Worm (Caenorhabditis elegans): ENCODE data around the gene oac-50.

oac-50 gene

DNA sequence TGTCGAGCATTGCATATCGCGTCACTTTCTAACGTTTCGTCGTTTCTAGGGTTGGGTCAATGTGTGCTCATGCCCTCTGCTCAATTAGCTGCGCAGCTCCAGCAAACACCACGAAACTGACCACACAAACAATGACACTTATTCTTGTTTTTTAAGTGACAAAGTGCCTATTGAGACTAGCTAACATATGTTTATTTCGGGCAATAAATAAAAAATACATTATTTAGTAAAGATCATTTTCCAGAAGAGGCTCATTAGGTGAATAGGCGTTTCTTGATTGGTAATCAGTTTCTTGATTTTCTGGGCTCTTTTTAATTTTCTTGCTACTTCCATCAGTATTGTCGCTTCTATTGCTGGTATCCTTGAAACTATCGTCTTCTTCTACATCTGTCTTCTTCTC is 3.7 kb downstream of the oac-50 start, which contains the start of gene T27E4.5:
Gene T27E4.5 (minus strand): TSS at position 101 of the 400 bp plus-strand sequence.
- no peak for TF ChIP-seq ceh-24 (tag; optimal IDR thresholded peaks at IDR 0.05)
- TF ChIP-seq fax-1 (tag; optimal IDR thresholded peaks at IDR 0.05): no peak
- TF ChIP-seq ceh-31 (tag; optimal IDR thresholded peaks at IDR 0.05): no peak
- TF ChIP-seq dmd-4 (tag; optimal IDR thresholded peaks at IDR 0.05; ENCODE audit: borderline replicate concordance): no peak
- TF ChIP-seq unc-42 (tag; optimal IDR thresholded peaks at IDR 0.05): no peak
- TF ChIP-seq sox-4 (tag; optimal IDR thresholded peaks at IDR 0.05): no peak
- TF ChIP-seq K09A11.1 (tag; optimal IDR thresholded peaks at IDR 0.05; ENCODE audit: insufficient read depth): no peak
- no peak for TF ChIP-seq lim-6 (tag; optimal IDR thresholded peaks at IDR 0.05)
- no peak for TF ChIP-seq pha-4 (tag; optimal IDR thresholded peaks at IDR 0.05)

DNA sequence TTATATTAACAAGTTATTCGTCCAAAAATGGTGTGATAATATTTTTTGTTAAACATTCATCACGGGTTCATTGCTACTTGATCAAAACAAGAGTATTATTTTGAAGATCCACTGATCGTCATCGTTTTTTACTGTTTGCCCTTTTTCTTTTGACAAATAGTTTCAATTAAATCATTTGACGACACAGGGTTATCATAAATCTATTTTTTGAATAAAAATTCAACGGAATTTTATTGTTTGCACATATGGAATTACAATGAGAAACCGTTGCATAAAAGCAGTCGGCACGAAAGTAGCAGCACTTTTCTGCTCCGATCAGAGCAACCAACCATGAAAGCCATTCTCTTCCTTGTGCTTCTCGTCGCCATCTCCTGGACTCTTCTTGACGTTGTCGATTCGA is 5.7 kb downstream of the oac-50 start, which contains the start of gene fip-2:
Gene fip-2 (plus strand): TSS at position 301 of the 400 bp plus-strand sequence.
- TF ChIP-seq pax-1 (tag; optimal IDR thresholded peaks at IDR 0.05): no peak
- no peak for TF ChIP-seq Y22D7AL.16 (tag; optimal IDR thresholded peaks at IDR 0.05)
- TF ChIP-seq hlh-30 (tag; optimal IDR thresholded peaks at IDR 0.05; ENCODE audit: insufficient read depth): no peak
- no peak for TF ChIP-seq che-1 (tag; optimal IDR thresholded peaks at IDR 0.05)
- TF ChIP-seq gmeb-2 (tag; optimal IDR thresholded peaks at IDR 0.05): no peak
- no peak for TF ChIP-seq ztf-16 (tag; optimal IDR thresholded peaks at IDR 0.05)
- no peak for TF ChIP-seq syd-9 (tag; optimal IDR thresholded peaks at IDR 0.05)
- TF ChIP-seq pha-4 (tag; optimal IDR thresholded peaks at IDR 0.05): no peak
- TF ChIP-seq nhr-11 (tag; optimal IDR thresholded peaks at IDR 0.05): no peak
- no peak for TF ChIP-seq lin-11 (tag; optimal IDR thresholded peaks at IDR 0.05)
- no peak for TF ChIP-seq ama-1 (optimal IDR thresholded peaks at IDR 0.05)
- TF ChIP-seq pha-2 (tag; optimal IDR thresholded peaks at IDR 0.05): no peak
- TF ChIP-seq pat-9 (tag; optimal IDR thresholded peaks at IDR 0.05): no peak
- TF ChIP-seq unc-86 (tag; optimal IDR thresholded peaks at IDR 0.05): no peak

DNA sequence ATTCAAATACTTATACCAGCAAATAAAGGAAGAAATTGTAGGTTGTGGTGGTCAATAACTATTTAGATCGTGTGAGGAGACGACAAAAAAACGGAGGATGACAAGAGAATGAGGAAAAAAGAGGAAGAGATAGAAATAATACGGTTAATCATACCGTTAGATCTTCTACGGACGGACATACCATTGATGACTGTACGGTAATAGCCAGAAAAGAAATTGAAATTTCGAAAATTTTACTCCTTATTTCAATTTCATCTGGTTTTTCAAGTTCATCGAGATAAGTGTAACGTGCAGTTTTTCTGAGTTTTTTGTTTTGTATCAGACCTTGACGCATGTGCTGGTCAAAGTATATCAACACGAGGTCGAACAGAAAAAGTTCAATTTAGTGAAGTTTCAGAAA is 7.4 kb downstream of the oac-50 start:
- TF ChIP-seq Y22D7AL.16 (tag; optimal IDR thresholded peaks at IDR 0.05): no peak

DNA sequence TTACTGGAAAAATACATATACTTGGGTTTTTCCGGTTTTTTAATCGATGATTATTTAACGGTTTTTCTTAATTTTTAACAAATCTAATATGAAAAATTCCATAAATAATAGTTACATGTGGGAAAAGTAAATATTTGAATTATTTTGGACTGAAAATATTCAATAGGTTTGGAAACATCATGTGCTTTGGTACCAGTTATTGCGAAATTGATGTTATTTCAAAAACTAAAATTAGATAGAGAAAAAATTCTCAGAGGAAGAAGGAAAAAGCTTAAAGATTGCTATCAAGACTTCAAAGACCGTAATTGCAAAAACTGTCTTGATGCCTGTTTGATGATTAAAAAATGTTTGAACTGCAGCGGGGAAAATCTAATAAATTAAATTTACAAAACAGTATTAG is 8.3 kb downstream of the oac-50 start:
- no peak for TF ChIP-seq ceh-48 (tag; optimal IDR thresholded peaks at IDR 0.05)
- no peak for TF ChIP-seq T23F11.4 (GFP tag; optimal IDR thresholded peaks at IDR 0.05)
- TF ChIP-seq rnt-1 (tag; optimal IDR thresholded peaks at IDR 0.05): no peak
- no peak for TF ChIP-seq ceh-9 (tag; optimal IDR thresholded peaks at IDR 0.05)
- no peak for TF ChIP-seq hlh-6 (tag; optimal IDR thresholded peaks at IDR 0.05)
- TF ChIP-seq pat-9 (tag; optimal IDR thresholded peaks at IDR 0.05): no peak
- no peak for TF ChIP-seq ceh-34 (tag; optimal IDR thresholded peaks at IDR 0.05)
- no peak for TF ChIP-seq nhr-232 (tag; optimal IDR thresholded peaks at IDR 0.05)
- TF ChIP-seq ref-2 (tag; optimal IDR thresholded peaks at IDR 0.05): no peak
- TF ChIP-seq tbx-2 (tag; optimal IDR thresholded peaks at IDR 0.05): no peak
- TF ChIP-seq ceh-6 (GFP tag; optimal IDR thresholded peaks at IDR 0.05): no peak
- TF ChIP-seq ceh-19 (GFP tag; optimal IDR thresholded peaks at IDR 0.05): no peak
- no peak for TF ChIP-seq unc-55 (GFP tag; optimal IDR thresholded peaks at IDR 0.05)

DNA sequence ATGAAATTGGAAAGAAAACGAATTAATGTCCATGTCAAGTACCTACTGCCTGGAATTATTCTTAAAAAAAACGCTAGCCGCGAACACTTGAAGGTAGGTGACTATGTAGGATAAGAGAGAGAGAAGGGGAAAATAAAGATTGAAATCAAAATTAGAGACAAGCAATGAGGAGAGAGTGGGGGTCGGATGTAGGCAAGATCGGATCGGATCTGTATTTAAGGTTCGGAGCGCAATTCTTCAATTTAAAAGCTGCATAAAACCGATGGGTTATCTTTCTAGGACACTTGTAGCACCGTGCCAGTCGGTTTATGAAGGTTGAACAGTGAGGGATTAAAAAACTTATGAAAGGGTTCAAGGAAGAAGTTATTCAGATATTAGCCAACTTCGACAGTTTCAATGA is 10.2 kb downstream of the oac-50 start:
- TF ChIP-seq pha-2 (tag; optimal IDR thresholded peaks at IDR 0.05) (no peak), ceh-14 (tag; optimal IDR thresholded peaks at IDR 0.05) (no peak), hlh-15 (tag; optimal IDR thresholded peaks at IDR 0.05) (no peak), madf-2 (tag; optimal IDR thresholded peaks at IDR 0.05) (no peak), ceh-34 (tag; optimal IDR thresholded peaks at IDR 0.05) (no peak), odd-2 (tag; optimal IDR thresholded peaks at IDR 0.05) (no peak), ceh-24 (tag; optimal IDR thresholded peaks at IDR 0.05) (no peak), pag-3 (tag; optimal IDR thresholded peaks at IDR 0.05; ENCODE audit: borderline replicate concordance) (no peak), ztf-16 (tag; optimal IDR thresholded peaks at IDR 0.05) (no peak), zip-5 (tag; optimal IDR thresholded peaks at IDR 0.05) (no peak), unc-55 (GFP tag; optimal IDR thresholded peaks at IDR 0.05) (no peak), ceh-6 (GFP tag; optimal IDR thresholded peaks at IDR 0.05) (no peak), ceh-22 (tag; optimal IDR thresholded peaks at IDR 0.05) (no peak), hlh-6 (tag; optimal IDR thresholded peaks at IDR 0.05) (no peak), fax-1 (tag; optimal IDR thresholded peaks at IDR 0.05) (no peak), ceh-31 (tag; optimal IDR thresholded peaks at IDR 0.05) (no peak), sox-4 (tag; optimal IDR thresholded peaks at IDR 0.05) (no peak), pha-4 (tag; optimal IDR thresholded peaks at IDR 0.05) (no peak)
